Fruit fly (Drosophila melanogaster) whole organism, embryonic: Measurements from ENCODE around the gene Ac76E.

Experiments
- Atf3 ChIP-seq: fragments of 200-800 bp; sonication (Bioruptor generic); optimal IDR thresholded peaks from 3 replicates; lab custom pipeline; 2016; ENCODE audit warnings: missing biosample characterization, missing genetic modification characterization
- Bgb ChIP-seq: fragments of 200-800 bp; sonication (Bioruptor generic); IDR thresholded peaks from 2 replicates; pipeline ENCODE4 v1.3.6; 2022; ENCODE audit warnings: missing biosample characterization, missing genetic modification characterization; ENCODE audit not compliant: partially characterized antibody
- CG11695 ChIP-seq: fragments of 200-800 bp; sonication (Bioruptor generic); IDR thresholded peaks from 3 replicates; pipeline ENCODE4 v1.3.6; 2022; ENCODE audit warnings: missing biosample characterization, missing genetic modification characterization
- CG12071 ChIP-seq: fragments of 200-800 bp; sonication (Bioruptor generic); optimal IDR thresholded peaks from 3 replicates; lab custom pipeline; 2018; ENCODE audit warnings: missing biosample characterization, mild to moderate bottlenecking, missing genetic modification characterization
- CG12104 ChIP-seq: fragments of 200-800 bp; sonication (Bioruptor generic); optimal IDR thresholded peaks from 3 replicates; lab custom pipeline; 2016; ENCODE audit warnings: missing biosample characterization, missing genetic modification characterization
- CG12219 ChIP-seq: fragments of 200-800 bp; sonication (Bioruptor generic); optimal IDR thresholded peaks from 3 replicates; lab custom pipeline; 2018; ENCODE audit warnings: missing biosample characterization, mild to moderate bottlenecking, missing genetic modification characterization
- CG12236 ChIP-seq: fragments of 200-800 bp; sonication (Bioruptor generic); optimal IDR thresholded peaks from 2 replicates; lab custom pipeline; 2016; ENCODE audit warnings: missing biosample characterization, missing genetic modification characterization
- CG13424 ChIP-seq: fragments of 200-800 bp; sonication (Bioruptor generic); optimal IDR thresholded peaks from 2 replicates; lab custom pipeline; 2019; ENCODE audit warnings: missing biosample characterization, mild to moderate bottlenecking, missing genetic modification characterization, moderate library complexity
- CG14965 ChIP-seq: fragments of 200-800 bp; sonication (Bioruptor generic); optimal IDR thresholded peaks from 2 replicates; lab custom pipeline; 2016; ENCODE audit warnings: missing biosample characterization, missing genetic modification characterization, borderline replicate concordance
- CG15011 ChIP-seq: fragments of 200-800 bp; sonication (Bioruptor generic); optimal IDR thresholded peaks from 3 replicates; lab custom pipeline; 2018; ENCODE audit warnings: missing biosample characterization, mild to moderate bottlenecking, missing genetic modification characterization
- CG15696 ChIP-seq: fragments of 200-800 bp; sonication (Bioruptor generic); optimal IDR thresholded peaks from 2 replicates; lab custom pipeline; 2019; ENCODE audit warnings: missing biosample characterization, mild to moderate bottlenecking, missing genetic modification characterization, moderate library complexity
- CG31388 ChIP-seq: fragments of 200-800 bp; sonication (Bioruptor generic); optimal IDR thresholded peaks from 2 replicates; lab custom pipeline; 2016; ENCODE audit warnings: missing biosample characterization, missing genetic modification characterization
- CG3163 ChIP-seq: fragments of 200-800 bp; sonication (Bioruptor generic); optimal IDR thresholded peaks from 3 replicates; lab custom pipeline; 2016; ENCODE audit warnings: missing biosample characterization, missing genetic modification characterization
- CG32532 ChIP-seq: fragments of 200-800 bp; sonication (Bioruptor generic); IDR thresholded peaks from 2 replicates; pipeline ENCODE4 v1.3.6; 2022; ENCODE audit warnings: missing biosample characterization, missing genetic modification characterization
- CG4328 ChIP-seq: fragments of 200-800 bp; sonication (Bioruptor generic); optimal IDR thresholded peaks from 3 replicates; lab custom pipeline; 2017; ENCODE audit warnings: missing biosample characterization, missing genetic modification reagents, missing genetic modification characterization
- CG7987 ChIP-seq: fragments of 200-800 bp; sonication (Bioruptor generic); optimal IDR thresholded peaks from 2 replicates; lab custom pipeline; 2018; ENCODE audit warnings: missing biosample characterization, mild to moderate bottlenecking, missing genetic modification characterization, moderate library complexity
- CG8281 ChIP-seq: fragments of 200-800 bp; sonication (Bioruptor generic); optimal IDR thresholded peaks from 2 replicates; lab custom pipeline; 2018; ENCODE audit warnings: missing biosample characterization, mild to moderate bottlenecking, missing genetic modification characterization, moderate library complexity
- CG9215 ChIP-seq: fragments of 200-800 bp; sonication (Bioruptor generic); IDR thresholded peaks from 2 replicates; pipeline ENCODE4 v1.3.6; 2022; ENCODE audit warnings: missing biosample characterization, missing genetic modification characterization
- D19A ChIP-seq: fragments of 200-800 bp; optimal IDR thresholded peaks from 3 replicates; lab custom pipeline; 2019; ENCODE audit warnings: missing biosample characterization, mild to moderate bottlenecking, missing genetic modification characterization, moderate library complexity
- Deaf1 ChIP-seq: fragments of 200-800 bp; optimal IDR thresholded peaks from 3 replicates; lab custom pipeline; 2019; ENCODE audit warnings: missing biosample characterization, mild to moderate bottlenecking, missing genetic modification characterization, moderate library complexity
- Fer1 ChIP-seq: fragments of 200-800 bp; sonication (Bioruptor generic); optimal IDR thresholded peaks from 2 replicates; lab custom pipeline; 2017; ENCODE audit warnings: missing biosample characterization, mild to moderate bottlenecking, missing genetic modification characterization
- GATAe ChIP-seq: fragments of 200-800 bp; sonication (Bioruptor generic); conservative IDR thresholded peaks from 2 replicates; pipeline ENCODE4 v1.3.6; 2022; ENCODE audit warnings: missing biosample characterization, missing genetic modification characterization
- HLHmδ ChIP-seq: fragments of 200-800 bp; sonication (Bioruptor generic); optimal IDR thresholded peaks from 2 replicates; lab custom pipeline; 2018; ENCODE audit warnings: missing biosample characterization, mild to moderate bottlenecking, missing genetic modification characterization, moderate library complexity
- Hmx ChIP-seq: fragments of 200-800 bp; sonication (Bioruptor generic); optimal IDR thresholded peaks from 2 replicates; lab custom pipeline; 2016; ENCODE audit warnings: missing biosample characterization, missing genetic modification characterization
- Hr78 ChIP-seq, 2 experiments: fragments of 200-800 bp in 1 of 2; fragments of >200 bp in 1 of 2; sonication (Bioruptor generic) in 1 of 2; optimal IDR thresholded peaks; 2 replicates each; lab custom pipeline; 2017 to 2019; ENCODE audit warnings: missing biosample characterization in 2 of 2, missing genetic modification characterization in 2 of 2, mild to moderate bottlenecking in 1 of 2, moderate library complexity in 1 of 2
- NFAT ChIP-seq: fragments of 200-800 bp; sonication (Bioruptor generic); IDR thresholded peaks from 2 replicates; pipeline ENCODE4 v1.3.6; 2022; ENCODE audit warnings: missing biosample characterization, missing genetic modification characterization
- Poxn ChIP-seq: fragments of 200-800 bp; sonication (Bioruptor generic); IDR thresholded peaks from 2 replicates; pipeline ENCODE4 v1.3.6; 2022; ENCODE audit warnings: missing biosample characterization, missing genetic modification characterization
- Sox100B ChIP-seq: fragments of 200-800 bp; sonication (Bioruptor generic); optimal IDR thresholded peaks from 3 replicates; lab custom pipeline; 2018; ENCODE audit warnings: missing biosample characterization, mild to moderate bottlenecking, missing genetic modification characterization
- TFAM ChIP-seq: fragments of 200-800 bp; sonication (Bioruptor generic); optimal IDR thresholded peaks from 2 replicates; lab custom pipeline; 2017; ENCODE audit warnings: missing biosample characterization, missing genetic modification characterization, inconsistent platforms
- ase ChIP-seq: fragments of 200-800 bp; sonication (Bioruptor generic); IDR thresholded peaks from 3 replicates; pipeline ENCODE4 v1.3.6; 2022; ENCODE audit warnings: missing biosample characterization, missing genetic modification characterization
- cas ChIP-seq: fragments of 200-800 bp; sonication (Bioruptor generic); IDR thresholded peaks from 2 replicates; pipeline ENCODE4 v1.3.6; 2022; ENCODE audit warnings: missing biosample characterization, missing genetic modification characterization
- cato ChIP-seq: fragments of 200-800 bp; sonication (Bioruptor generic); optimal IDR thresholded peaks from 2 replicates; lab custom pipeline; 2016; ENCODE audit warnings: missing biosample characterization, missing genetic modification characterization, borderline replicate concordance
- chif ChIP-seq, 2 experiments: fragments of 200-800 bp; sonication (Bioruptor generic); optimal IDR thresholded peaks; 3 replicates each; lab custom pipeline; 2016; ENCODE audit warnings: missing biosample characterization in 2 of 2, missing genetic modification characterization in 2 of 2
- chinmo ChIP-seq: fragments of 200-800 bp; sonication (Bioruptor generic); IDR thresholded peaks from 4 replicates; pipeline ENCODE4 v1.3.6; 2022; ENCODE audit warnings: missing biosample characterization, missing genetic modification characterization; ENCODE audit not compliant: partially characterized antibody
- croc ChIP-seq: fragments of 200-800 bp; sonication (Bioruptor generic); conservative IDR thresholded peaks from 3 replicates; pipeline ENCODE4 v1.3.6; 2022; ENCODE audit warnings: missing biosample characterization, missing genetic modification characterization
- cwo ChIP-seq: fragments of 200-800 bp; sonication (Bioruptor generic); optimal IDR thresholded peaks from 3 replicates; lab custom pipeline; 2017; ENCODE audit warnings: missing biosample characterization, missing genetic modification characterization, mild to moderate bottlenecking, moderate library complexity, missing genetic modification reagents
- ems ChIP-seq: fragments of 200-800 bp; sonication (Bioruptor generic); optimal IDR thresholded peaks from 3 replicates; lab custom pipeline; 2016; ENCODE audit warnings: missing biosample characterization, missing genetic modification characterization
- en ChIP-seq: fragments of 200-800 bp; sonication (Bioruptor generic); optimal IDR thresholded peaks from 2 replicates; lab custom pipeline; 2016; ENCODE audit warnings: missing biosample characterization, missing genetic modification characterization
- esg ChIP-seq: fragments of 200-800 bp; sonication (Bioruptor generic); conservative IDR thresholded peaks from 2 replicates; pipeline ENCODE4 v1.3.6; 2022; ENCODE audit warnings: missing biosample characterization, missing genetic modification characterization
- mirr ChIP-seq: fragments of 200-800 bp; sonication (Bioruptor generic); optimal IDR thresholded peaks from 3 replicates; lab custom pipeline; 2018; ENCODE audit warnings: missing biosample characterization, mild to moderate bottlenecking, missing genetic modification characterization
- odd ChIP-seq: fragments of 200-800 bp; sonication (Bioruptor generic); optimal IDR thresholded peaks from 2 replicates; lab custom pipeline; 2017; ENCODE audit warnings: missing biosample characterization, mild to moderate bottlenecking, missing genetic modification characterization
- scrt ChIP-seq: fragments of 200-800 bp; sonication (Bioruptor generic); optimal IDR thresholded peaks from 2 replicates; lab custom pipeline; 2018; ENCODE audit warnings: missing biosample characterization, mild to moderate bottlenecking, missing genetic modification characterization, moderate library complexity
- slp2 ChIP-seq: fragments of 200-800 bp; sonication (Bioruptor generic); optimal IDR thresholded peaks from 2 replicates; lab custom pipeline; 2016; ENCODE audit warnings: missing biosample characterization, missing genetic modification characterization
- so ChIP-seq: fragments of 200-800 bp; sonication (Bioruptor generic); IDR thresholded peaks from 3 replicates; pipeline ENCODE4 v1.3.6; 2022; ENCODE audit warnings: missing biosample characterization, missing genetic modification characterization
- sob ChIP-seq: fragments of 200-800 bp; sonication (Bioruptor generic); IDR thresholded peaks from 2 replicates; pipeline ENCODE4 v1.3.6; 2022; ENCODE audit warnings: missing biosample characterization, missing genetic modification characterization
- ttk ChIP-seq: fragments of 200-800 bp; sonication (Bioruptor generic); IDR thresholded peaks from 2 replicates; pipeline ENCODE4 v2.1.2; 2022; ENCODE audit warnings: missing biosample characterization, missing genetic modification characterization
- tx ChIP-seq: fragments of 200-800 bp; sonication (Bioruptor generic); optimal IDR thresholded peaks from 2 replicates; lab custom pipeline; 2016; ENCODE audit warnings: missing biosample characterization, missing genetic modification characterization
- unpg ChIP-seq: fragments of 200-800 bp; sonication (Bioruptor generic); optimal IDR thresholded peaks from 3 replicates; lab custom pipeline; 2018; ENCODE audit warnings: missing biosample characterization, mild to moderate bottlenecking, missing genetic modification characterization, moderate library complexity
- usp ChIP-seq: fragments of >200 bp; optimal IDR thresholded peaks from 2 replicates; lab custom pipeline; 2017; ENCODE audit warnings: missing biosample characterization, missing genetic modification characterization
- z ChIP-seq: fragments of 200-800 bp; sonication (Bioruptor generic); IDR thresholded peaks from 3 replicates; pipeline ENCODE4 v1.3.6; 2022; ENCODE audit warnings: missing biosample characterization, missing genetic modification characterization

The Ac76E gene

DNA sequence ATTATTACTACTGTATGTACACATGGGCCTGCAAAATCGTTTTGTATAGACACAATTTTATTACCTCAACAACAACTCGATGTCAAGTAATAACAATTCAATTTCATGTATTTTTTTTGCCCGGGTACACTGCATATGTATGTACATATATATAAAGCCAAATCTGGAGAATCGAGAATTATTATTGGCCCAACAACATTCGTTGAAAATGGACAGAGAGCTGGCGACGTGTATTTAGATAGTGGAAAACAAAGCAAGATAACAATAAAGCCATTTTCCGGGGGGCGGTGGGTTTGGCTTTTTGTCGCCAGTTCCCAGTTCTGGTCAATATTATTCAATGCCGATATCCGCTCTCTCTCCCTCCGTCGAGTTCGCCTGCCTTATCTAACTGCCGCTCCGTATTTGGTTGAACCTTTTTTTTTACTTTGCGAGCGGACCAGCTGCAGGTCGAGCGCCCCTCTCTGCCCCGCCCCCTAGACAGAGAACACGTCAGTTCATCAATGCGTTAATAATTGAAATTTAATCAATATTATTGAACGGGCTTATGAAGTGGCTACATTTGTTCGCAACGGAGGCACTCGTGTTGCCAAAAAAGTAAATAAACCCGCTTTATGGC lies 9.3 kb upstream of the Ac76E start (continued):
- no peak for TF ChIP-seq croc (GFP tag; lab: Robert Waterston, UW)
- 0 out of 2 replicates have a peak, but pooled peaks have one; percentile 7 for TF ChIP-seq Bgb (GFP tag; lab: Robert Waterston, UW)
- TF ChIP-seq CG13424 = no peak
- no peak for TF ChIP-seq cato (GFP tag; lab: Kevin White, UChicago)
- no peak for TF ChIP-seq cwo (GFP tag; lab: Kevin White, UChicago)
- no peak for TF ChIP-seq ems (GFP tag; lab: Kevin White, UChicago)
- peak; percentile 31; the same call in 1 of the 2 replicates for TF ChIP-seq CG32532
- no peak for TF ChIP-seq chif (GFP tag; optimal IDR thresholded peaks at IDR 0.05; lab: Kevin White, UChicago)
- peak; percentile 56; the same call in 1 of the 2 replicates for TF ChIP-seq GATAe (GFP tag; lab: Robert Waterston, UW)
- no peak for TF ChIP-seq CG11695 (GFP tag; lab: Robert Waterston, UW)
- TF ChIP-seq Hr78 (GFP tag; optimal IDR thresholded peaks at IDR 0.05; lab: Kevin White, UChicago) = peak in 1 of 2 experiments; percentile 27
- TF ChIP-seq cas (GFP tag; lab: Robert Waterston, UW) = no peak
- TF ChIP-seq esg = no peak
- no peak for TF ChIP-seq odd (GFP tag; lab: Kevin White, UChicago)
- peak; percentile 2 for TF ChIP-seq CG7987 (GFP tag; lab: Kevin White, UChicago)
- no peak for TF ChIP-seq CG15696
- no peak for TF ChIP-seq CG9215
- TF ChIP-seq CG8281 = peak; percentile 99
- no peak for TF ChIP-seq NFAT
- TF ChIP-seq sob (GFP tag; lab: Robert Waterston, UW) = no peak
- TF ChIP-seq usp (GFP tag; lab: Kevin White, UChicago) = no peak

DNA sequence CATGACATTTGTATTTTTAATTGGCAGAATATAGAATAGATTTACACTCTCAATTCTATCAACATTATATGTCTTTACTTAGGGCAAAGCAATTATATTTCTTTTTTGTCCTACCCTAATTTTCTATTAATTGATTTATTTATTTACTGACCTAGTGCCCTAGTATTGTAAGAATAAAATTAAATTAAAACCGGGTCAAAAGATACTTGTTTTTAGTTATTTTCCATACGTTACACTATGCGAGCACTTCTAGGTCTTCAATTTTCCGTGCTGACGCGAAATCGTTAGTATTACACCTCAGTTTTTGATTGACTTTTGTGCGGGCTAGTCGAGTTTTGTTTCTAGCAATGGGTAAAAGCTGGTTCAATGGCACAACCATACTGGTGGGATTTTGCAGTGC lies 7.7 kb upstream of the Ac76E start, which contains the start of gene CG46462:
TSS of gene CG46462 (plus strand) at position 301 of the 400 bp plus-strand sequence.
- TF ChIP-seq TFAM (no peak), ase (GFP tag; lab: Robert Waterston, UW) (no peak), tx (GFP tag; lab: Kevin White, UChicago) (no peak), mirr (GFP tag; lab: Kevin White, UChicago) (no peak), Hmx (GFP tag; lab: Kevin White, UChicago) (no peak), ttk (no peak), chinmo (GFP tag; lab: Robert Waterston, UW) (no peak), so (GFP tag; lab: Robert Waterston, UW) (no peak), Atf3 (GFP tag; lab: Kevin White, UChicago) (no peak), CG15011 (GFP tag; lab: Kevin White, UChicago) (no peak), scrt (no peak), CG12236 (GFP tag; lab: Kevin White, UChicago) (no peak), en (no peak), CG3163 (no peak)
- TF ChIP-seq, all 482 proteins: peak for 0

DNA sequence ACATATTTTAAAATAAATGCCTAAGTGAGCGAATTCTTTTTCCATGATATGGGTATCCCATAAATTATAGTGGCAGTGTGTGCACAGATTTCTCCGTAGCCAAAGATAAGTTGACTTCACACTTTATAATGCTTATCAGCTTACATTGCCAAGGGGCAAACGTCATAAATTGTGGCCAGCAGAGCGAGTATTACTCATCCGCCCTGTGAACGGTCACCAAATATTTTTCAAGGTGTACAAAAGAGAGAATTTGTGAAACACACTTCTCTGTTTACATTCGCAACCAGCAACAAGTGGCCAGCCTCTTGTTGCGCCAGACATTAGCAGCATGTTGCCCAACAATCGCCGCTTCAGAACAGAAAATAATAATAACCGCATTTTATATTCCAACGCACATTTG lies 6.2 kb upstream of the Ac76E start:
- TF ChIP-seq CG12104 (GFP tag; lab: Kevin White, UChicago) = no peak
- TF ChIP-seq slp2 = no peak
- TF ChIP-seq z (GFP tag; lab: Robert Waterston, UW) = no peak
- no peak for TF ChIP-seq ase (GFP tag; lab: Robert Waterston, UW)
- peak; percentile 16 for TF ChIP-seq D19A
- no peak for TF ChIP-seq Deaf1 (tag; lab: Kevin White, UChicago)
- no peak for TF ChIP-seq CG31388 (GFP tag; lab: Kevin White, UChicago)
- TF ChIP-seq CG12071 = peak; percentile 85
- TF ChIP-seq HLHmδ = no peak
- no peak for TF ChIP-seq CG4328 (GFP tag; lab: Kevin White, UChicago)
- peak; percentile 51 for TF ChIP-seq CG12219 (GFP tag; lab: Kevin White, UChicago)
- peak; percentile 17 for TF ChIP-seq Sox100B (GFP tag; lab: Kevin White, UChicago)
- TF ChIP-seq Fer1 (GFP tag; lab: Kevin White, UChicago) = peak; percentile 76
- TF ChIP-seq unpg (GFP tag; lab: Kevin White, UChicago) = peak; percentile 49
- no peak for TF ChIP-seq Poxn (GFP tag; lab: Robert Waterston, UW)
- TF ChIP-seq CG14965 (GFP tag; lab: Kevin White, UChicago) = peak; percentile 1
